Fruit fly (Drosophila melanogaster) Kc167 (cell line): ENCODE measurements around the gene CAH8.

Experiments
- insv ChIP-seq: fragments of >200 bp; optimal IDR thresholded peaks from 3 replicates; lab custom pipeline; 2018; ENCODE audit warnings: missing external identifiers
- psq ChIP-seq: fragments of >200 bp; optimal IDR thresholded peaks from 2 replicates; lab custom pipeline; 2017; ENCODE audit warnings: missing external identifiers

dm6 chr3R:22351396-22351795, 38.1 kb downstream of the CAH8 start, which contains the start of gene rdhB:
- TF ChIP-seq insv (lab: Kevin White, UChicago) (no peak), psq (lab: Kevin White, UChicago) (no peak)
